Fruit fly (Drosophila melanogaster): Measurements from ENCODE around the gene vret.

Gene vret

dm6 chr3R:22694659-22695058, 50.7 kb downstream of the vret start, which contains the start of gene cd:
cd (plus strand) TSS chr3R:22694959.
- no peak for TF ChIP-seq CG17801 (GFP tag; optimal IDR thresholded peaks at IDR 0.05; ENCODE audit: partially characterized antibody)
